Worm (Caenorhabditis elegans): Measurements from ENCODE around the gene Y50D7A.1.

Gene Y50D7A.1

ce11 chrIII:294527-294926 lies 2.1 kb downstream of the Y50D7A.1 start, which contains the start of gene Y50D7A.13:
TSS of gene Y50D7A.13 (minus strand) at chrIII:294627.
- TF ChIP-seq nhr-77 (tag; optimal IDR thresholded peaks at IDR 0.05): no peak

- TF ChIP-seq unc-55 (GFP tag; optimal IDR thresholded peaks at IDR 0.05): no peak
- TF ChIP-seq fos-1 (tag; optimal IDR thresholded peaks at IDR 0.05): no peak
These were observed 6.0 kb downstream of the Y50D7A.1 start, which contains the start of gene ads-1 for ce11 chrIII:298456-298855. TSS of gene ads-1 (minus strand) at chrIII:298556.

ce11 chrIII:299220-299619 lies 6.8 kb downstream of the Y50D7A.1 start:
- TF ChIP-seq nhr-77 (tag; optimal IDR thresholded peaks at IDR 0.05): no peak
- TF ChIP-seq nhr-237 (tag; optimal IDR thresholded peaks at IDR 0.05): no peak
- TF ChIP-seq ztf-4 (tag; optimal IDR thresholded peaks at IDR 0.05): no peak
- no peak for TF ChIP-seq nhr-10 (tag; optimal IDR thresholded peaks at IDR 0.05)
- TF ChIP-seq zag-1 (tag; optimal IDR thresholded peaks at IDR 0.05): no peak
- no peak for TF ChIP-seq lin-11 (tag; optimal IDR thresholded peaks at IDR 0.05)
- no peak for TF ChIP-seq sma-9 (GFP tag; optimal IDR thresholded peaks at IDR 0.05)
- no peak for TF ChIP-seq sma-9 (tag; optimal IDR thresholded peaks at IDR 0.05)
- peak; percentile 5 for TF ChIP-seq crh-2 (tag; optimal IDR thresholded peaks at IDR 0.05)
- TF ChIP-seq elt-3 (tag; optimal IDR thresholded peaks at IDR 0.05): no peak
- no peak for TF ChIP-seq elt-1 (tag; optimal IDR thresholded peaks at IDR 0.05)
- no peak for TF ChIP-seq nhr-12 (tag; optimal IDR thresholded peaks at IDR 0.05)
- TF ChIP-seq ceh-16 (tag; optimal IDR thresholded peaks at IDR 0.05): no peak
- no peak for TF ChIP-seq sma-3 (GFP tag; optimal IDR thresholded peaks at IDR 0.05)
- no peak for TF ChIP-seq alr-1 (tag; optimal IDR thresholded peaks at IDR 0.05)
- TF ChIP-seq unc-62 (GFP tag; optimal IDR thresholded peaks at IDR 0.05): no peak
- peak; percentile 74 for TF ChIP-seq fos-1 (tag; optimal IDR thresholded peaks at IDR 0.05)

- TF ChIP-seq nhr-12 (tag; optimal IDR thresholded peaks at IDR 0.05) (no peak), sma-3 (GFP tag; optimal IDR thresholded peaks at IDR 0.05) (no peak), mab-5 (tag; optimal IDR thresholded peaks at IDR 0.05) (no peak), nhr-129 (tag; optimal IDR thresholded peaks at IDR 0.05) (no peak), crh-2 (tag; optimal IDR thresholded peaks at IDR 0.05) (no peak), mdl-1 (tag; optimal IDR thresholded peaks at IDR 0.05) (no peak), gmeb-1 (tag; optimal IDR thresholded peaks at IDR 0.05) (no peak), fos-1 (tag; optimal IDR thresholded peaks at IDR 0.05) (no peak), lin-39 (tag; optimal IDR thresholded peaks at IDR 0.05) (no peak), elt-1 (tag; optimal IDR thresholded peaks at IDR 0.05) (no peak), R02D3.7 (tag; optimal IDR thresholded peaks at IDR 0.05) (no peak), snpc-4 (tag; optimal IDR thresholded peaks at IDR 0.05) (no peak), aly-2 (tag; optimal IDR thresholded peaks at IDR 0.05) (no peak), sma-9 (GFP tag; optimal IDR thresholded peaks at IDR 0.05) (no peak), sma-9 (tag; optimal IDR thresholded peaks at IDR 0.05) (no peak), nhr-25 (tag; optimal IDR thresholded peaks at IDR 0.05) (no peak), C34F6.9 (tag; optimal IDR thresholded peaks at IDR 0.05) (no peak), nhr-21 (tag; optimal IDR thresholded peaks at IDR 0.05) (no peak), Y55F3AM.14 (GFP tag; optimal IDR thresholded peaks at IDR 0.05) (no peak), lin-11 (tag; optimal IDR thresholded peaks at IDR 0.05) (no peak)
These were observed 12.1 kb downstream of the Y50D7A.1 start for ce11 chrIII:304564-304963.

- TF ChIP-seq nhr-21 (tag; optimal IDR thresholded peaks at IDR 0.05): no peak
- TF ChIP-seq egl-27 (tag; optimal IDR thresholded peaks at IDR 0.05): no peak
- TF ChIP-seq ceh-82 (tag; optimal IDR thresholded peaks at IDR 0.05): no peak
- no peak for TF ChIP-seq sem-4 (tag; optimal IDR thresholded peaks at IDR 0.05)
- TF ChIP-seq mbf-1 (tag; optimal IDR thresholded peaks at IDR 0.05): no peak
- no peak for TF ChIP-seq sma-9 (GFP tag; optimal IDR thresholded peaks at IDR 0.05)
- TF ChIP-seq sma-9 (tag; optimal IDR thresholded peaks at IDR 0.05): no peak
- no peak for TF ChIP-seq nhr-6 (tag; optimal IDR thresholded peaks at IDR 0.05)
- no peak for TF ChIP-seq nhr-129 (tag; optimal IDR thresholded peaks at IDR 0.05)
- TF ChIP-seq elt-1 (tag; optimal IDR thresholded peaks at IDR 0.05): no peak
- TF ChIP-seq zag-1 (tag; optimal IDR thresholded peaks at IDR 0.05): no peak
- no peak for TF ChIP-seq lin-39 (tag; optimal IDR thresholded peaks at IDR 0.05)
- TF ChIP-seq gmeb-1 (tag; optimal IDR thresholded peaks at IDR 0.05): no peak
These were observed 18.7 kb downstream of the Y50D7A.1 start for ce11 chrIII:311174-311573.

All from whole organism, L2 larva.